Worm (Caenorhabditis elegans) whole organism, L4/young adult: ENCODE results near the gene F49C5.3.

Source experiments
- W03F9.2 ChIP-seq: fragments of 150-350 bp; optimal IDR thresholded peaks from 2 replicates; lab custom pipeline; 2014; ENCODE audit warnings: missing biosample characterization, missing genetic modification characterization
- him-1 ChIP-seq: sonication (generic microtip); optimal IDR thresholded peaks from 2 replicates; lab custom pipeline; 2016; ENCODE audit warnings: missing genotype, missing genetic modification reagents, missing genetic modification characterization, missing compliant biosample characterization

- no peak for TF ChIP-seq him-1 (tag; lab: Kevin White, UChicago)
- no peak for TF ChIP-seq W03F9.2
These were observed 33.5 kb upstream of the F49C5.3 start, which contains the start of gene ador-1 for ce11 chrII:12502784-12503183.
